Fruit fly (Drosophila melanogaster) whole organism, adult: ENCODE data around the gene Cul5.

Experiments used
- Clk ChIP-seq: fragments of 200-800 bp; sonication (Bioruptor generic); optimal IDR thresholded peaks from 2 replicates; lab custom pipeline; 2017; ENCODE audit warnings: missing biosample characterization, missing genetic modification characterization
- kay ChIP-seq: fragments of 200-800 bp; sonication (Bioruptor generic); peaks from one replicate; lab custom pipeline; 2016; ENCODE audit warnings: missing biosample characterization, missing genetic modification characterization, borderline replicate concordance
- toe ChIP-seq: fragments of 200-800 bp; sonication (Bioruptor generic); optimal IDR thresholded peaks from 2 replicates; lab custom pipeline; 2016; ENCODE audit warnings: missing biosample characterization, missing genetic modification characterization

dm6 chr3R:29087926-29088487, 25.2 kb upstream of the Cul5 start:
- TF ChIP-seq Clk (no peak), kay (GFP tag; lab: Kevin White, UChicago) (no peak), toe (GFP tag; lab: Kevin White, UChicago) (no peak)
